Worm (Caenorhabditis elegans) whole organism, L1 larva: ENCODE data around the gene B0035.3.

Experiments
- aha-1 ChIP-seq: fragments of 150-350 bp; optimal IDR thresholded peaks from 2 replicates; lab custom pipeline; 2014; ENCODE audit warnings: missing biosample characterization, missing genetic modification characterization
- jun-1 ChIP-seq: fragments of 150-350 bp; optimal IDR thresholded peaks from 2 replicates; lab custom pipeline; 2014; ENCODE audit warnings: missing biosample characterization, missing genetic modification reagents, missing genetic modification characterization
- lin-15B ChIP-seq: fragments of 150-350 bp; sonication (generic microtip); optimal IDR thresholded peaks from 3 replicates; lab custom pipeline; 2014; ENCODE audit warnings: missing biosample characterization, missing genetic modification characterization
- lin-35 ChIP-seq, 2 experiments: fragments of 150-350 bp; optimal IDR thresholded peaks; 2 replicates each; lab custom pipeline; 2014; ENCODE audit warnings: missing biosample characterization in 2 of 2, missing genetic modification characterization in 2 of 2, missing genetic modification reagents in 2 of 2
- lsy-2 ChIP-seq, 2 experiments: fragments of 150-350 bp; optimal IDR thresholded peaks; 2 replicates each; lab custom pipeline; 2014; ENCODE audit warnings: missing biosample characterization in 2 of 2, missing genetic modification characterization in 2 of 2
- nhr-90 ChIP-seq: sonication (generic microtip); optimal IDR thresholded peaks from 2 replicates; lab custom pipeline; 2016; ENCODE audit warnings: mild to moderate bottlenecking, missing genetic modification characterization, missing compliant biosample characterization; ENCODE audit not compliant: poor library complexity
- tbx-2 ChIP-seq: sonication (generic microtip); optimal IDR thresholded peaks from 2 replicates; lab custom pipeline; 2016; ENCODE audit warnings: missing genetic modification characterization, missing compliant biosample characterization

ce11 chrIV:11344288-11344687 is 29.5 kb upstream of the B0035.3 start:
- TF ChIP-seq tbx-2 (tag; lab: Kevin White, UChicago) (no peak), lin-35 (GFP tag; optimal IDR thresholded peaks at IDR 0.05; lab: Kevin White, UChicago) (no peak), nhr-90 (tag; lab: Kevin White, UChicago) (no peak), lsy-2 (tag; optimal IDR thresholded peaks at IDR 0.05; lab: Kevin White, UChicago) (no peak), jun-1 (tag; lab: Kevin White, UChicago) (no peak), aha-1 (tag; lab: Kevin White, UChicago) (no peak), lin-15B (no peak)
